Worm (Caenorhabditis elegans) whole organism, L2 larva: ENCODE data around the gene Y37D8A.5.

Experiments
- ZK546.5 ChIP-seq: sonication (generic microtip); optimal IDR thresholded peaks from 2 replicates; lab custom pipeline; 2017; ENCODE audit warnings: missing biosample characterization, missing genetic modification characterization
- ama-1 ChIP-seq: fragments of 150-350 bp; optimal IDR thresholded peaks from 2 replicates; lab custom pipeline; 2018; ENCODE audit warnings: inconsistent platforms
- blmp-1 ChIP-seq: sonication (generic microtip); optimal IDR thresholded peaks from 2 replicates; lab custom pipeline; 2017; ENCODE audit warnings: missing genetic modification characterization, mild to moderate bottlenecking, missing compliant biosample characterization, antibody characterized with exemption, moderate library complexity; ENCODE audit not compliant: insufficient read depth
- ceh-16 ChIP-seq: fragments of 150-350 bp; optimal IDR thresholded peaks from 2 replicates; lab custom pipeline; 2014; ENCODE audit warnings: missing biosample characterization, missing genetic modification characterization
- crh-2 ChIP-seq: sonication (generic microtip); optimal IDR thresholded peaks from 2 replicates; lab custom pipeline; 2017; ENCODE audit warnings: missing biosample characterization, missing genetic modification characterization
- egl-27 ChIP-seq: sonication (generic microtip); optimal IDR thresholded peaks from 3 replicates; lab custom pipeline; 2017; ENCODE audit warnings: missing biosample characterization, missing genetic modification reagents, missing genetic modification characterization
- gmeb-1 ChIP-seq: fragments of 150-350 bp; optimal IDR thresholded peaks from 2 replicates; lab custom pipeline; 2014; ENCODE audit warnings: missing biosample characterization, missing genetic modification characterization
- lin-13 ChIP-seq: fragments of 150-350 bp; optimal IDR thresholded peaks from 2 replicates; lab custom pipeline; 2014; ENCODE audit warnings: missing biosample characterization, missing genetic modification reagents, missing genetic modification characterization
- nhr-25 ChIP-seq: fragments of 150-350 bp; sonication (generic microtip); optimal IDR thresholded peaks from 3 replicates; lab custom pipeline; 2014; ENCODE audit warnings: missing biosample characterization, missing genetic modification characterization
- nhr-6 ChIP-seq: fragments of 150-350 bp; optimal IDR thresholded peaks from 2 replicates; lab custom pipeline; 2014; ENCODE audit warnings: missing biosample characterization, missing genetic modification characterization
- sma-9 ChIP-seq, 2 experiments: fragments of 150-350 bp in 1 of 2; sonication (generic microtip) in 1 of 2; optimal IDR thresholded peaks; 2 replicates each; lab custom pipeline; 2014 to 2016; ENCODE audit warnings: missing genetic modification characterization in 2 of 2, mild to moderate bottlenecking in 1 of 2, missing biosample characterization in 1 of 2, missing compliant biosample characterization in 1 of 2, missing genetic modification reagents in 1 of 2, moderate library complexity in 1 of 2
- snpc-4 ChIP-seq: fragments of 150-350 bp; optimal IDR thresholded peaks from 2 replicates; lab custom pipeline; 2014; ENCODE audit warnings: missing biosample characterization, missing genetic modification characterization
- unc-62 ChIP-seq: fragments of 150-350 bp; optimal IDR thresholded peaks from 2 replicates; lab custom pipeline; 2014; ENCODE audit warnings: missing biosample characterization, missing genetic modification reagents, missing genetic modification characterization

DNA sequence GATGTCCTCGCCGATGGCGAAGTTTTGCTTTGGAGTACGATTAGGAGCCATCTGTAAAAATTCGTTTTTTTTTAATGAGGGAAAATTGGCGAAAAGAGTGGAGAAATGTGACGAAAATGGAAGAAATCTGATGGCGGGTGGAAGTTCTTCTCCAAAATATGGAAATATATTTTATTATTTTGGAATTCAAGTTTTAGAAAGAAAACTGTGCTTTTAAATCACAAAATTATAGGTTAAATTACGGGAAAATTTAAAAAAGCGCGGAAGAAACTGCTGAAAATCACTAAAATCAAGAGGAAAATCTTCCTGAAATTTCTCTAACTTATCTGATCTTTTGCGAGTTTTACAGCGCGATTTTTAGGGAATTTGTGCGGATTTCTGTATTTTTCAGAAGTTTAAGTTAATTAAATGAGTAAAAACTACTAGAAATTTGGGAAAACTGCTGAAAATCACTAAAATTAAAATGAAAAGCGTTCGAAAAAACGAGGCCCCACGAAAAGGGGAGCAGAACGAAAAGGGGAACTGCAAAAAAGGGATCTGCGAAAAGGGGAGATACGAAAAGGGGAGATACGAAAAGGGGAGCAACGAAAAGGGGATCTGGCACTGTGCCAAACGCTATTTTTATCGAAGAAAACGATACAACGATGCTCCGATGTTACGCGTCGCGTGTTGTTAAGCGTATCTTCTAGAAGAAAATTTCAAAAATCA is 22.4 kb upstream of the Y37D8A.5 start, which contains the start of the genes cec-7 and enu-3.5:
- TF ChIP-seq ama-1 (no peak), sma-9 (GFP tag; optimal IDR thresholded peaks at IDR 0.05; lab: Kevin White, UChicago) (no peak), sma-9 (tag; optimal IDR thresholded peaks at IDR 0.05; lab: Kevin White, UChicago) (no peak), ZK546.5 (no peak), lin-13 (no peak), ceh-16 (tag; lab: Kevin White, UChicago) (no peak), snpc-4 (no peak), unc-62 (GFP tag; lab: Kevin White, UChicago) (no peak), nhr-6 (tag; lab: Kevin White, UChicago) (no peak), gmeb-1 (tag; lab: Kevin White, UChicago) (no peak), blmp-1 (no peak), crh-2 (tag; lab: Kevin White, UChicago) (no peak), egl-27 (tag; lab: Kevin White, UChicago) (no peak), nhr-25 (tag; lab: Kevin White, UChicago) (no peak)
